Fruit fly (Drosophila melanogaster): ENCODE results near the gene flip.

DNA sequence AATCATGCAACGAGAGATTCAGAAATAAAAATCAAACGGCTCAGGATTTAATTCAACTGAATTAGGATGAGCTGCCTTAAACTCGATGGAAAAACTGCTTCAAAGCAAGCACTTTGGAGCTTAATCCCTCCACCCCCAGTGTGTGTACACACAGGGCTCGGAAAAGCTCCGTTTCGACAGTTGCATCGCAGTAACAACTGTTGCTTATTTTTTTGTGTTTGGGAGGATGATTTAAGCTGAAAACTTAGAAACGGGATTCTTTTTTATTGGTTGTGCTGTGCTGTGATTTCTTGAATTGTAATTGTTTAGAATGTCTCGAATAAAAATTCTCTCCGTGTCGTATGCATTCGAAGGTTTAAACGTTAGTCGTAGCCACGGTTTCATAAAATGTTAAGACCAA is 41.3 kb upstream of the flip start, which contains the start of gene Syt14:
- TF ChIP-seq CTCF (optimal IDR thresholded peaks at IDR 0.05): no peak
- no peak for TF ChIP-seq CG8478 (optimal IDR thresholded peaks at IDR 0.05)
